Worm (Caenorhabditis elegans) whole organism, L1 larva: ENCODE measurements around the gene ifta-2.

Experiments used
- C04F5.9 ChIP-seq: sonication (generic microtip); optimal IDR thresholded peaks from 2 replicates; lab custom pipeline; 2016; ENCODE audit warnings: missing genetic modification characterization, missing compliant biosample characterization
- C16A3.4 ChIP-seq: fragments of 150-350 bp; optimal IDR thresholded peaks from 2 replicates; lab custom pipeline; 2014; ENCODE audit warnings: missing biosample characterization, missing genetic modification characterization
- F16B12.6 ChIP-seq: fragments of 150-350 bp; optimal IDR thresholded peaks from 2 replicates; lab custom pipeline; 2014; ENCODE audit warnings: missing biosample characterization, missing genetic modification characterization
- Y116A8C.19 ChIP-seq: sonication (generic microtip); optimal IDR thresholded peaks from 2 replicates; lab custom pipeline; 2016; ENCODE audit warnings: missing compliant biosample characterization, missing genetic modification characterization, borderline replicate concordance
- aha-1 ChIP-seq: fragments of 150-350 bp; optimal IDR thresholded peaks from 2 replicates; lab custom pipeline; 2014; ENCODE audit warnings: missing biosample characterization, missing genetic modification characterization
- aly-2 ChIP-seq: fragments of 150-350 bp; optimal IDR thresholded peaks from 2 replicates; lab custom pipeline; 2014; ENCODE audit warnings: missing biosample characterization, missing genetic modification characterization
- ama-1 ChIP-seq: fragments of 150-350 bp; optimal IDR thresholded peaks from 2 replicates; lab custom pipeline; 2014
- blmp-1 ChIP-seq: fragments of 150-350 bp; optimal IDR thresholded peaks from 2 replicates; lab custom pipeline; 2014; ENCODE audit warnings: missing biosample characterization, missing genetic modification characterization
- ceh-63 ChIP-seq: fragments of 200-800 bp; sonication (Bioruptor generic); optimal IDR thresholded peaks from 2 replicates; lab custom pipeline; 2018; ENCODE audit warnings: mild to moderate bottlenecking, missing genetic modification characterization, missing compliant biosample characterization
- ceh-82 ChIP-seq, 3 experiments: fragments of 150-350 bp in 1 of 3; sonication (generic microtip) in 2 of 3; optimal IDR thresholded peaks; 2 replicates each; lab custom pipeline; 2014 to 2017; ENCODE audit warnings: missing biosample characterization in 3 of 3, missing genetic modification characterization in 3 of 3
- ceh-88 ChIP-seq: fragments of 200-800 bp; sonication (Bioruptor generic); IDR thresholded peaks from 2 replicates; pipeline ENCODE4 v1.3.6; 2022; ENCODE audit warnings: missing genetic modification characterization, missing compliant biosample characterization
- ceh-90 ChIP-seq: sonication (generic microtip); optimal IDR thresholded peaks from 2 replicates; lab custom pipeline; 2016; ENCODE audit warnings: missing genetic modification characterization, missing compliant biosample characterization
- ces-1 ChIP-seq: fragments of 150-350 bp; optimal IDR thresholded peaks from 2 replicates; lab custom pipeline; 2014; ENCODE audit warnings: missing biosample characterization, missing genetic modification reagents, missing genetic modification characterization
- dpl-1 ChIP-seq, 3 experiments: fragments of 150-350 bp in 2 of 3; sonication (generic microtip) in 1 of 3; optimal IDR thresholded peaks; 2 replicates each; lab custom pipeline; 2014 to 2017; ENCODE audit warnings: missing biosample characterization in 3 of 3, missing genetic modification characterization in 3 of 3, missing genetic modification reagents in 3 of 3
- efl-3 ChIP-seq: fragments of 200-800 bp; sonication (Bioruptor generic); optimal IDR thresholded peaks from 2 replicates; lab custom pipeline; 2018; ENCODE audit warnings: mild to moderate bottlenecking, missing genetic modification characterization, missing compliant biosample characterization
- egl-13 ChIP-seq: sonication (generic microtip); optimal IDR thresholded peaks from 2 replicates; lab custom pipeline; 2016; ENCODE audit warnings: missing genotype, missing genetic modification reagents, missing genetic modification characterization, missing compliant biosample characterization
- egl-27 ChIP-seq, 2 experiments: fragments of 150-350 bp in 1 of 2; sonication (generic microtip); optimal IDR thresholded peaks; 3 replicates each; lab custom pipeline; 2017 to 2018; ENCODE audit warnings: missing biosample characterization in 2 of 2, missing genetic modification characterization in 2 of 2, missing genetic modification reagents in 2 of 2
- elt-2 ChIP-seq: sonication (generic microtip); optimal IDR thresholded peaks from 2 replicates; lab custom pipeline; 2016; ENCODE audit warnings: missing genetic modification characterization, mild to moderate bottlenecking, inconsistent platforms, missing compliant biosample characterization, missing genetic modification reagents
- ets-5 ChIP-seq: fragments of 200-800 bp; sonication (Bioruptor generic); IDR thresholded peaks from 2 replicates; pipeline ENCODE4 v1.3.6; 2022; ENCODE audit warnings: missing genetic modification characterization, missing compliant biosample characterization
- fkh-10 ChIP-seq: sonication (generic microtip); optimal IDR thresholded peaks from 2 replicates; lab custom pipeline; 2017; ENCODE audit warnings: missing biosample characterization, missing genetic modification reagents, missing genetic modification characterization
- fkh-4 ChIP-seq: sonication (generic microtip); optimal IDR thresholded peaks from 2 replicates; lab custom pipeline; 2016; ENCODE audit warnings: missing compliant biosample characterization, missing genetic modification characterization, borderline replicate concordance
- grh-1 ChIP-seq: fragments of 200-800 bp; sonication (Bioruptor generic); IDR thresholded peaks from 2 replicates; pipeline ENCODE4 v1.3.6; 2022; ENCODE audit warnings: missing genetic modification reagents, missing genetic modification characterization, missing compliant biosample characterization
- hlh-17 ChIP-seq: fragments of 200-800 bp; sonication (Bioruptor generic); optimal IDR thresholded peaks from 2 replicates; lab custom pipeline; 2018; ENCODE audit warnings: missing genetic modification characterization, mild to moderate bottlenecking, missing compliant biosample characterization, moderate library complexity, borderline replicate concordance
- hpl-2 ChIP-seq: fragments of 150-350 bp; optimal IDR thresholded peaks from 2 replicates; lab custom pipeline; 2014; ENCODE audit warnings: missing biosample characterization, missing genetic modification reagents, missing genetic modification characterization
- irx-1 ChIP-seq: sonication (generic microtip); optimal IDR thresholded peaks from 2 replicates; lab custom pipeline; 2016; ENCODE audit warnings: missing genetic modification characterization, missing compliant biosample characterization
- isw-1 ChIP-seq: fragments of 200-800 bp; sonication (Bioruptor generic); IDR thresholded peaks from 2 replicates; pipeline ENCODE4 v1.3.6; 2022; ENCODE audit warnings: missing genetic modification characterization, missing compliant biosample characterization
- jun-1 ChIP-seq: fragments of 150-350 bp; optimal IDR thresholded peaks from 2 replicates; lab custom pipeline; 2014; ENCODE audit warnings: missing biosample characterization, missing genetic modification reagents, missing genetic modification characterization
- lin-13 ChIP-seq: fragments of 150-350 bp; optimal IDR thresholded peaks from 2 replicates; lab custom pipeline; 2014; ENCODE audit warnings: missing biosample characterization, missing genetic modification reagents, missing genetic modification characterization
- lin-14 ChIP-seq: fragments of 200-800 bp; sonication (Bioruptor generic); optimal IDR thresholded peaks from 2 replicates; lab custom pipeline; 2018; ENCODE audit warnings: mild to moderate bottlenecking, missing genetic modification characterization, moderate library complexity, missing compliant biosample characterization
- lin-35 ChIP-seq, 2 experiments: fragments of 150-350 bp; optimal IDR thresholded peaks; 2 replicates each; lab custom pipeline; 2014; ENCODE audit warnings: missing biosample characterization in 2 of 2, missing genetic modification characterization in 2 of 2, missing genetic modification reagents in 2 of 2
- lir-3 ChIP-seq: sonication (generic microtip); optimal IDR thresholded peaks from 2 replicates; lab custom pipeline; 2016; ENCODE audit warnings: mild to moderate bottlenecking, missing genetic modification characterization, moderate library complexity, missing compliant biosample characterization; ENCODE audit not compliant: poor library complexity
- mab-9 ChIP-seq: fragments of 200-800 bp; sonication (Bioruptor generic); IDR thresholded peaks from 2 replicates; pipeline ENCODE4 v1.3.6; 2022; ENCODE audit warnings: missing genetic modification reagents, missing genetic modification characterization, missing compliant biosample characterization
- mef-2 ChIP-seq: fragments of 150-350 bp; optimal IDR thresholded peaks from 2 replicates; lab custom pipeline; 2014; ENCODE audit warnings: missing biosample characterization, missing genetic modification characterization
- mep-1 ChIP-seq: fragments of 150-350 bp; optimal IDR thresholded peaks from 2 replicates; lab custom pipeline; 2014; ENCODE audit warnings: missing biosample characterization, missing genetic modification characterization
- nhr-11 ChIP-seq: fragments of 150-350 bp; optimal IDR thresholded peaks from 2 replicates; lab custom pipeline; 2014; ENCODE audit warnings: missing biosample characterization, missing genetic modification characterization
- nhr-19 ChIP-seq: fragments of 200-800 bp; sonication (Bioruptor generic); conservative IDR thresholded peaks from 2 replicates; pipeline ENCODE4 v1.3.6; 2022; ENCODE audit warnings: missing genetic modification characterization, missing compliant biosample characterization
- nhr-20 ChIP-seq: sonication (generic microtip); optimal IDR thresholded peaks from 2 replicates; lab custom pipeline; 2016; ENCODE audit warnings: mild to moderate bottlenecking, missing genetic modification characterization, missing compliant biosample characterization
- nhr-237 ChIP-seq: fragments of 150-350 bp; optimal IDR thresholded peaks from 2 replicates; lab custom pipeline; 2014; ENCODE audit warnings: missing biosample characterization, missing genetic modification characterization
- nhr-47 ChIP-seq: sonication (generic microtip); optimal IDR thresholded peaks from 2 replicates; lab custom pipeline; 2016; ENCODE audit warnings: mild to moderate bottlenecking, missing genetic modification characterization, moderate library complexity, missing compliant biosample characterization
- nhr-76 ChIP-seq: sonication (generic microtip); optimal IDR thresholded peaks from 2 replicates; lab custom pipeline; 2017; ENCODE audit warnings: missing biosample characterization, missing genetic modification characterization
- nhr-85 ChIP-seq: sonication (generic microtip); peaks from one replicate; lab custom pipeline; 2016; ENCODE audit warnings: missing genetic modification characterization, inconsistent platforms, missing compliant biosample characterization
- rnt-1 ChIP-seq: sonication (generic microtip); optimal IDR thresholded peaks from 2 replicates; lab custom pipeline; 2016; ENCODE audit warnings: mild to moderate bottlenecking, missing genetic modification characterization, moderate library complexity, missing compliant biosample characterization
- skn-1 ChIP-seq: fragments of 150-350 bp; optimal IDR thresholded peaks from 2 replicates; lab custom pipeline; 2014; ENCODE audit warnings: missing biosample characterization, missing genetic modification characterization
- snu-23 ChIP-seq: sonication (generic microtip); optimal IDR thresholded peaks from 2 replicates; lab custom pipeline; 2016; ENCODE audit warnings: missing genetic modification characterization, missing compliant biosample characterization
- sox-4 ChIP-seq: sonication (generic microtip); optimal IDR thresholded peaks from 2 replicates; lab custom pipeline; 2016; ENCODE audit warnings: missing genetic modification characterization, missing compliant biosample characterization
- sptf-1 ChIP-seq: fragments of 150-350 bp; optimal IDR thresholded peaks from 2 replicates; lab custom pipeline; 2014; ENCODE audit warnings: missing biosample characterization, missing genetic modification characterization
- tbx-2 ChIP-seq: sonication (generic microtip); optimal IDR thresholded peaks from 2 replicates; lab custom pipeline; 2016; ENCODE audit warnings: missing genetic modification characterization, missing compliant biosample characterization
- unc-130 ChIP-seq: fragments of 150-350 bp; optimal IDR thresholded peaks from 2 replicates; lab custom pipeline; 2017; ENCODE audit warnings: missing biosample characterization, missing genetic modification characterization, inconsistent platforms
- unc-30 ChIP-seq: sonication (generic microtip); optimal IDR thresholded peaks from 2 replicates; lab custom pipeline; 2017; ENCODE audit warnings: missing biosample characterization, missing genetic modification characterization
- unc-62 ChIP-seq: fragments of 150-350 bp; optimal IDR thresholded peaks from 2 replicates; lab custom pipeline; 2014; ENCODE audit warnings: missing biosample characterization, missing genetic modification reagents, missing genetic modification characterization
- unc-86 ChIP-seq: sonication (generic microtip); optimal IDR thresholded peaks from 2 replicates; lab custom pipeline; 2016; ENCODE audit warnings: missing genetic modification characterization, missing compliant biosample characterization
- unc-98 ChIP-seq: fragments of 200-800 bp; sonication (Bioruptor generic); IDR thresholded peaks from 2 replicates; pipeline ENCODE4 v1.3.6; 2022; ENCODE audit warnings: missing genetic modification characterization, missing compliant biosample characterization
- vab-15 ChIP-seq: sonication (generic microtip); optimal IDR thresholded peaks from 2 replicates; lab custom pipeline; 2017; ENCODE audit warnings: missing genotype, mild to moderate bottlenecking, missing genetic modification characterization, missing compliant biosample characterization
- zag-1 ChIP-seq: fragments of 150-350 bp; optimal IDR thresholded peaks from 2 replicates; lab custom pipeline; 2014; ENCODE audit warnings: missing biosample characterization, missing genetic modification characterization
- zip-4 ChIP-seq: fragments of 200-800 bp; sonication (Bioruptor generic); optimal IDR thresholded peaks from 2 replicates; lab custom pipeline; 2018; ENCODE audit warnings: mild to moderate bottlenecking, missing genetic modification characterization, moderate library complexity, missing compliant biosample characterization

Gene ifta-2

ce11 chrIV:17285263-17285662 lies 16.6 kb downstream of the ifta-2 start:
- TF ChIP-seq nhr-11 (tag; lab: Kevin White, UChicago) (no peak), fkh-10 (GFP tag; lab: Kevin White, UChicago) (no peak), ces-1 (GFP tag; lab: Kevin White, UChicago) (no peak), zag-1 (tag; lab: Kevin White, UChicago) (no peak), ets-5 (no peak), mef-2 (peak; percentile 63), nhr-47 (tag; lab: Kevin White, UChicago) (peak; percentile 42), egl-27 (tag; optimal IDR thresholded peaks at IDR 0.05; lab: Kevin White, UChicago) (no peak), rnt-1 (tag; lab: Kevin White, UChicago) (no peak), nhr-85 (no peak), efl-3 (no peak), nhr-237 (no peak), Y116A8C.19 (tag; lab: Kevin White, UChicago) (no peak), hlh-17 (no peak), F16B12.6 (tag; lab: Kevin White, UChicago) (no peak), lin-14 (GFP tag; lab: Kevin White, UChicago) (peak; percentile 76), sptf-1 (tag; lab: Kevin White, UChicago) (no peak), lir-3 (tag; lab: Kevin White, UChicago) (no peak), ceh-90 (tag; lab: Kevin White, UChicago) (no peak), C16A3.4 (tag; lab: Kevin White, UChicago) (no peak), snu-23 (peak; percentile 11), ceh-82 (tag; optimal IDR thresholded peaks at IDR 0.05; lab: Kevin White, UChicago) (peak in 2 of 3 experiments; percentile 5 to 37), grh-1 (GFP tag; lab: Robert Waterston, UW) (no peak), ceh-63 (no peak), unc-130 (tag; lab: Kevin White, UChicago) (no peak), skn-1 (tag; lab: Kevin White, UChicago) (no peak), aly-2 (tag; lab: Kevin White, UChicago) (no peak), blmp-1 (no peak), ceh-88 (GFP tag; lab: Robert Waterston, UW) (no peak), lin-13 (GFP tag; lab: Kevin White, UChicago) (no peak), ama-1 (no peak), egl-13 (tag; lab: Kevin White, UChicago) (peak; percentile 65), fkh-4 (tag; lab: Kevin White, UChicago) (no peak), dpl-1 (GFP tag; optimal IDR thresholded peaks at IDR 0.05; lab: Kevin White, UChicago) (no peak), unc-86 (tag; lab: Kevin White, UChicago) (peak; percentile 41), C04F5.9 (no peak), hpl-2 (GFP tag; lab: Kevin White, UChicago) (no peak), irx-1 (tag; lab: Kevin White, UChicago) (no peak), mep-1 (tag; lab: Kevin White, UChicago) (no peak), aha-1 (tag; lab: Kevin White, UChicago) (no peak), nhr-19 (no peak), elt-2 (tag; lab: Kevin White, UChicago) (no peak), vab-15 (tag; lab: Kevin White, UChicago) (no peak), jun-1 (no peak), unc-62 (no peak), unc-98 (GFP tag; lab: Robert Waterston, UW) (no peak), isw-1 (GFP tag; lab: Robert Waterston, UW) (no peak), nhr-20 (tag; lab: Kevin White, UChicago) (no peak), mab-9 (GFP tag; lab: Robert Waterston, UW) (no peak), zip-4 (GFP tag; lab: Kevin White, UChicago) (no peak), unc-30 (tag; lab: Kevin White, UChicago) (no peak), tbx-2 (tag; lab: Kevin White, UChicago) (peak; percentile 29), lin-35 (GFP tag; optimal IDR thresholded peaks at IDR 0.05; lab: Kevin White, UChicago) (peak in 1 of 2 experiments; percentile 4), sox-4 (no peak), nhr-76 (tag; lab: Kevin White, UChicago) (no peak)
